Fruit fly (Drosophila melanogaster): Measurements from ENCODE around the gene pdgy.

pdgy gene

dm6 chrX:14883993-14884392 is 69.3 kb downstream of the pdgy start:
- TF ChIP-seq mld (GFP tag; IDR thresholded peaks at IDR 0.05; ENCODE audit: partially characterized antibody) = no peak
- no peak for TF ChIP-seq lab (GFP tag; optimal IDR thresholded peaks at IDR 0.05)
- TF ChIP-seq Xbp1 (GFP tag; optimal IDR thresholded peaks at IDR 0.05) = no peak
- TF ChIP-seq CG1024 (GFP tag; IDR thresholded peaks at IDR 0.05) = no peak
- no peak for TF ChIP-seq CG1647 (GFP tag; optimal IDR thresholded peaks at IDR 0.05)
- TF ChIP-seq HmgD (GFP tag; optimal IDR thresholded peaks at IDR 0.05) = no peak
- no peak for TF ChIP-seq Dref (GFP tag; IDR thresholded peaks at IDR 0.05)
- no peak for TF ChIP-seq hb (GFP tag; IDR thresholded peaks at IDR 0.05; ENCODE audit: partially characterized antibody)
- TF ChIP-seq CG10959 (GFP tag; IDR thresholded peaks at IDR 0.05) = no peak
- TF ChIP-seq Meics (GFP tag; optimal IDR thresholded peaks at IDR 0.05) = no peak
- no peak for TF ChIP-seq scrt (GFP tag; optimal IDR thresholded peaks at IDR 0.05)
- no peak for TF ChIP-seq bigmax (GFP tag; optimal IDR thresholded peaks at IDR 0.05)
- no peak for TF ChIP-seq wek (GFP tag; optimal IDR thresholded peaks at IDR 0.05)
- TF ChIP-seq CG6683 (GFP tag; optimal IDR thresholded peaks at IDR 0.05) = no peak
- TF ChIP-seq Tbp (GFP tag; optimal IDR thresholded peaks at IDR 0.05) = no peak

Data from whole organism, embryonic.